Worm (Caenorhabditis elegans) whole organism, L1 larva: ENCODE measurements around the gene cTel54X.2.

ENCODE experiments used
- Y116A8C.19 ChIP-seq: sonication (generic microtip); optimal IDR thresholded peaks from 2 replicates; lab custom pipeline; 2016; ENCODE audit warnings: missing compliant biosample characterization, missing genetic modification characterization, borderline replicate concordance
- blmp-1 ChIP-seq: fragments of 150-350 bp; optimal IDR thresholded peaks from 2 replicates; lab custom pipeline; 2014; ENCODE audit warnings: missing biosample characterization, missing genetic modification characterization
- elt-2 ChIP-seq: sonication (generic microtip); optimal IDR thresholded peaks from 2 replicates; lab custom pipeline; 2016; ENCODE audit warnings: missing genetic modification characterization, mild to moderate bottlenecking, inconsistent platforms, missing compliant biosample characterization, missing genetic modification reagents
- mdl-1 ChIP-seq, 2 experiments: fragments of 150-350 bp; optimal IDR thresholded peaks; 2 replicates each; lab custom pipeline; 2014 to 2017; ENCODE audit warnings: missing biosample characterization in 2 of 2, missing genetic modification characterization in 2 of 2, inconsistent platforms in 1 of 2
- skn-1 ChIP-seq: fragments of 150-350 bp; optimal IDR thresholded peaks from 2 replicates; lab custom pipeline; 2014; ENCODE audit warnings: missing biosample characterization, missing genetic modification characterization
- snpc-4 ChIP-seq: fragments of 150-350 bp; optimal IDR thresholded peaks from 2 replicates; lab custom pipeline; 2014; ENCODE audit warnings: missing biosample characterization, missing genetic modification characterization
- ztf-4 ChIP-seq: fragments of 150-350 bp; optimal IDR thresholded peaks from 2 replicates; lab custom pipeline; 2014; ENCODE audit warnings: missing biosample characterization, missing genetic modification characterization

ce11 chrIII:40580-41113, 37.6 kb downstream of the cTel54X.2 start, which contains the start of gene col-88:
- no peak for TF ChIP-seq snpc-4 (tag; lab: Kevin White, UChicago)
- TF ChIP-seq elt-2 (tag; lab: Kevin White, UChicago): no peak
- TF ChIP-seq mdl-1 (tag; optimal IDR thresholded peaks at IDR 0.05; lab: Kevin White, UChicago): no peak
- TF ChIP-seq skn-1: no peak
- no peak for TF ChIP-seq ztf-4 (tag; lab: Kevin White, UChicago)
- TF ChIP-seq blmp-1 (tag; lab: Kevin White, UChicago): peak; percentile 97
- no peak for TF ChIP-seq Y116A8C.19 (tag; lab: Kevin White, UChicago)
